Fruit fly (Drosophila melanogaster): ENCODE data around the gene Cyp4d14.

Cyp4d14 gene

DNA sequence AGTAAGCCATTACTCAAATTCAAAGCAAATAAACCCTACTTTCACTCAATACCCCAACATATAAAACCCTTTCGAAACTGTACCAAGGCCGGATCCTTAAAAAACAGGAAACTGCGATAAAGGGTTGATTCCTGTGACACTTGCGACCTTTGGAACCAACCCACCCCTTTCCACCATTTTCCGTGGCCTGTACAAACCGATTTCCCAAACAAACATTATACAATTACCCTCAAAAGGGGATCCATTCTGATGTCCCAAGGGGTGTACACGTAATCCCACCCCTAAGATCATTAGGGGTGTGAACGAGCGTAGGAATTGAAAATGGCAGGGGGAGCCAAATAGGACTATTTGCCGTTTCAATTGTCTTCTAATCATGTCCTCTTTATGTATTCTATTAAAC, 35.5 kb downstream of the Cyp4d14 start:
- TF ChIP-seq Hnf4 (GFP tag; optimal IDR thresholded peaks at IDR 0.05) (no peak), foxo (GFP tag; optimal IDR thresholded peaks at IDR 0.05) (no peak), usp (GFP tag; optimal IDR thresholded peaks at IDR 0.05) (no peak), Jra (GFP tag; optimal IDR thresholded peaks at IDR 0.05) (no peak)

DNA sequence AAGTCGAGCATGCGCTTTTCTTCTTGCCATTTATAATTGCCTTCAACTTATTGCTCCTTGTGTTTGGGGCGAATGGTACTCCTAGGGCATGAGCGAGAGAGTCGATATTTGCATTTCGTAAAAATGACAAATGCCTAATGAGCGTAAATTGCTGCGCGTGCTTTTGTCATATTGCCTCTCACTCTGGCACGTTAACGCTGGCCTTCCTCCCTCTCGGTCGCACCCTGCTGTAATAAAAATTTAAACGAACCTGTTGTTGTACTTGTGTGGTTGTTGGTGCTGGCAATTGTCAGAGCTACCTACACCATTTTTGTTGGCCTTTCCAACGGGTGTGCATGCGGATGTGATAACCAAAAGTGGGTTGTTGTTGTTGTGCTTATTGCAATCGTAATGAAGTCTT, 36.7 kb downstream of the Cyp4d14 start:
- TF ChIP-seq usp (GFP tag; optimal IDR thresholded peaks at IDR 0.05) (no peak), Mio (GFP tag; optimal IDR thresholded peaks at IDR 0.05) (no peak), sage (GFP tag; optimal IDR thresholded peaks at IDR 0.05) (no peak), fru (GFP tag; optimal IDR thresholded peaks at IDR 0.05) (no peak), pan (optimal IDR thresholded peaks at IDR 0.05) (no peak)

DNA sequence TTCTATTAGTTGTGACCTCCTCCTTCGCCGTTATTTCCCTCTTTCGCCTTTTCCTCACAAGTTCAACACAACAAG, 36.9 kb downstream of the Cyp4d14 start, which contains the start of gene ph-p:
TSS of gene ph-p (minus strand) at position 30 of the 75 bp plus-strand sequence.
- TF ChIP-seq woc (GFP tag; optimal IDR thresholded peaks at IDR 0.05) (no peak), Rel (GFP tag; optimal IDR thresholded peaks at IDR 0.05) (no peak), Rel (tag; optimal IDR thresholded peaks at IDR 0.05) (no peak), fru (GFP tag; optimal IDR thresholded peaks at IDR 0.05) (no peak), Dif (GFP tag; optimal IDR thresholded peaks at IDR 0.05; ENCODE audit: partially characterized antibody) (no peak), sv (GFP tag; optimal IDR thresholded peaks at IDR 0.05) (no peak), HLH106 (tag; optimal IDR thresholded peaks at IDR 0.05) (no peak), sage (GFP tag; optimal IDR thresholded peaks at IDR 0.05) (no peak), Dfd (GFP tag; optimal IDR thresholded peaks at IDR 0.05) (no peak), GATAd (GFP tag; optimal IDR thresholded peaks at IDR 0.05) (no peak), brk (GFP tag; optimal IDR thresholded peaks at IDR 0.05) (no peak), Jra (GFP tag; optimal IDR thresholded peaks at IDR 0.05) (no peak), dl (GFP tag; optimal IDR thresholded peaks at IDR 0.05; ENCODE audit: insufficient read depth in 1 of 2, partially characterized antibody in 2 of 2) (no peak), jim (GFP tag; optimal IDR thresholded peaks at IDR 0.05) (no peak)

DNA sequence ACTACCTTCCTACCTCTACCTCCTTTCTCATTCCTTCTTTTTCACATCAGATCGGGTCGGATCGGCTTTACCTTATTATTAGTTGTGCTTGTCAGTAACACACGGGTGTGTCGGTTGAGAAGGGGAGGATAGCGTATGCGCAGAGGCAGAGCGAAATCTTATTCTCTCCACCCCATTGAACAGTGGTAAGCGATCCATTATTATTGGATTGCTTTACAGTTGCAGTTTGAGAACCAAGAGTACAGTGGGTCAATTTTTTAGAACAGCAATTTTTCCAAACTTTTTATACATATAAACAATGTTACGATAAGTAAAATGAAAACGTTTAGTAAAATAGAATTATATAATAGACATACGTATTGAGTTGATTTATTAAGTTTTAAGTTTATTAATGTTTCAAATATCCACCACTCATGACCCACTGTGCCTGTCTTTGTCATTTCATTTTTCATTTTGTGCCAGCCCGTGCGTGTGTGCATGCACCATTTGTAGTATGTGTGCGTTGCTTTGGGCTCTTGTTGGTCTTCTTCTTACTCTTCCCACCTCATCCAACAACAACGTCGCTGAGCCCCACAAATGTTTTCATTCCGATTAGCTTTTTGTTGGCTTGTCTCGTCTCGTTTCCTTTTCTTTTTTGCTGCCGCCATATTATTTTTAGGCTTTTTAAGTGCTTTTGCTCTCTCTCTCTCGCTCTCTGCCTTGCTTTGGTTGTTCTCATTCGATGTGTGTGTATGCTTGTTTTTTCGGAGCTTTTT, 37.4 kb downstream of the Cyp4d14 start:
- TF ChIP-seq dsf (GFP tag; optimal IDR thresholded peaks at IDR 0.05; ENCODE audit: borderline replicate concordance) = peak; percentile 88
- peak; percentile 89 for TF ChIP-seq woc (GFP tag; optimal IDR thresholded peaks at IDR 0.05)
- peak; percentile 95 for TF ChIP-seq br (GFP tag; optimal IDR thresholded peaks at IDR 0.05)
- TF ChIP-seq h (GFP tag; optimal IDR thresholded peaks at IDR 0.05) = peak; percentile 99
- TF ChIP-seq Mio (GFP tag; optimal IDR thresholded peaks at IDR 0.05) = peak; percentile 82
- TF ChIP-seq Hr78 (GFP tag; optimal IDR thresholded peaks at IDR 0.05) = no peak
- no peak for TF ChIP-seq Abd-B (GFP tag; optimal IDR thresholded peaks at IDR 0.05)
- TF ChIP-seq Dif (GFP tag; optimal IDR thresholded peaks at IDR 0.05; ENCODE audit: partially characterized antibody) = peak; percentile 73
- peak; percentile 96 for TF ChIP-seq jim (GFP tag; optimal IDR thresholded peaks at IDR 0.05)
- no peak for TF ChIP-seq lola (GFP tag; optimal IDR thresholded peaks at IDR 0.05)
- TF ChIP-seq sage (GFP tag; optimal IDR thresholded peaks at IDR 0.05) = peak; percentile 98
- TF ChIP-seq dmrt93B (GFP tag; optimal IDR thresholded peaks at IDR 0.05) = peak; percentile 98
- TF ChIP-seq Rel (GFP tag; optimal IDR thresholded peaks at IDR 0.05) = peak; percentile 98
- peak; percentile 93 for TF ChIP-seq Rel (tag; optimal IDR thresholded peaks at IDR 0.05)
- no peak for TF ChIP-seq CrebA (GFP tag; optimal IDR thresholded peaks at IDR 0.05; ENCODE audit: borderline replicate concordance)
- TF ChIP-seq dl (GFP tag; optimal IDR thresholded peaks at IDR 0.05; ENCODE audit: insufficient read depth in 1 of 2, partially characterized antibody in 2 of 2) = peak; percentile 54 to 57
- peak; percentile 96 for TF ChIP-seq Hnf4 (GFP tag; optimal IDR thresholded peaks at IDR 0.05)
- peak; percentile 96 for TF ChIP-seq psq (GFP tag; optimal IDR thresholded peaks at IDR 0.05)
- TF ChIP-seq pan (optimal IDR thresholded peaks at IDR 0.05) = no peak
- TF ChIP-seq OdsH (GFP tag; optimal IDR thresholded peaks at IDR 0.05) = peak; percentile 98
- TF ChIP-seq GATAd (GFP tag; optimal IDR thresholded peaks at IDR 0.05) = peak; percentile 88
- TF ChIP-seq brk (GFP tag; optimal IDR thresholded peaks at IDR 0.05) = peak; percentile 97
- TF ChIP-seq Vsx2 (GFP tag; optimal IDR thresholded peaks at IDR 0.05; ENCODE audit: partially characterized antibody) = peak; percentile 79
- peak; percentile 99 for TF ChIP-seq Sp1 (GFP tag; optimal IDR thresholded peaks at IDR 0.05)
- TF ChIP-seq foxo (GFP tag; optimal IDR thresholded peaks at IDR 0.05) = peak in 1 of 2 experiments; percentile 98
- peak; percentile 96 for TF ChIP-seq sv (GFP tag; optimal IDR thresholded peaks at IDR 0.05)
- peak; percentile 99 for TF ChIP-seq CG9705 (GFP tag; optimal IDR thresholded peaks at IDR 0.05)
- no peak for TF ChIP-seq N (GFP tag; optimal IDR thresholded peaks at IDR 0.05)
- no peak for TF ChIP-seq usp (GFP tag; optimal IDR thresholded peaks at IDR 0.05)
- TF ChIP-seq ey (GFP tag; optimal IDR thresholded peaks at IDR 0.05) = peak; percentile 97
- TF ChIP-seq fru (GFP tag; optimal IDR thresholded peaks at IDR 0.05) = peak; percentile 97
- no peak for TF ChIP-seq Myc (optimal IDR thresholded peaks at IDR 0.05)
- peak; percentile 86 for TF ChIP-seq CG32264 (GFP tag; optimal IDR thresholded peaks at IDR 0.05)
- peak; percentile 90 for TF ChIP-seq tai (GFP tag; optimal IDR thresholded peaks at IDR 0.05)
- TF ChIP-seq Dfd (GFP tag; optimal IDR thresholded peaks at IDR 0.05) = peak; percentile 92
- peak; percentile 59 for TF ChIP-seq Hr83 (GFP tag; optimal IDR thresholded peaks at IDR 0.05; ENCODE audit: poor library complexity, severe bottlenecking)
- peak; percentile 99 for TF ChIP-seq rgr (GFP tag; optimal IDR thresholded peaks at IDR 0.05)
- peak; percentile 99 for TF ChIP-seq HLH106 (tag; optimal IDR thresholded peaks at IDR 0.05)
- TF ChIP-seq Jra (GFP tag; optimal IDR thresholded peaks at IDR 0.05) = peak; percentile 92
